Fruit fly (Drosophila melanogaster) whole organism, prepupa: Measurements from ENCODE around the gene form3.

Experiments
- CG10631 ChIP-seq: fragments of 200-800 bp; sonication (Bioruptor generic); optimal IDR thresholded peaks from 2 replicates; lab custom pipeline; 2016; ENCODE audit warnings: missing biosample characterization, missing genetic modification characterization
- CG10669 ChIP-seq: fragments of 200-800 bp; sonication (Bioruptor generic); optimal IDR thresholded peaks from 3 replicates; lab custom pipeline; 2018; ENCODE audit warnings: missing biosample characterization, mild to moderate bottlenecking, missing genetic modification characterization, moderate library complexity
- CG11294 ChIP-seq: fragments of 200-800 bp; sonication (Bioruptor generic); IDR thresholded peaks from 2 replicates; pipeline ENCODE4 v1.3.6; 2022; ENCODE audit warnings: missing biosample characterization, missing genetic modification characterization
- CG11762 ChIP-seq: fragments of 200-800 bp; sonication (Bioruptor generic); optimal IDR thresholded peaks from 3 replicates; lab custom pipeline; 2016; ENCODE audit warnings: missing biosample characterization, missing genetic modification characterization; ENCODE audit not compliant: insufficient read depth
- CG15336 ChIP-seq: fragments of 200-800 bp; sonication (Bioruptor generic); IDR thresholded peaks from 2 replicates; pipeline ENCODE4 v1.3.6; 2022; ENCODE audit warnings: missing biosample characterization, missing genetic modification characterization
- CG1621 ChIP-seq: fragments of 200-800 bp; sonication (Bioruptor generic); optimal IDR thresholded peaks from 3 replicates; lab custom pipeline; 2018; ENCODE audit warnings: missing biosample characterization, mild to moderate bottlenecking, missing genetic modification characterization
- CG16779 ChIP-seq: fragments of 200-800 bp; sonication (Bioruptor generic); optimal IDR thresholded peaks from 3 replicates; lab custom pipeline; 2017; ENCODE audit warnings: missing biosample characterization, mild to moderate bottlenecking, missing genetic modification characterization
- CG3032 ChIP-seq: fragments of 200-800 bp; optimal IDR thresholded peaks from 2 replicates; lab custom pipeline; 2019; ENCODE audit warnings: missing biosample characterization, mild to moderate bottlenecking, missing genetic modification characterization, moderate library complexity
- CG31627 ChIP-seq: fragments of 200-800 bp; sonication (Bioruptor generic); optimal IDR thresholded peaks from 3 replicates; lab custom pipeline; 2016; ENCODE audit warnings: missing biosample characterization, missing genetic modification characterization
- CG32006 ChIP-seq: fragments of 200-800 bp; sonication (Bioruptor generic); optimal IDR thresholded peaks from 3 replicates; lab custom pipeline; 2017; ENCODE audit warnings: missing biosample characterization, mild to moderate bottlenecking, missing genetic modification characterization
- CG3919 ChIP-seq: fragments of 200-800 bp; sonication (Bioruptor generic); optimal IDR thresholded peaks from 3 replicates; lab custom pipeline; 2016; ENCODE audit warnings: missing biosample characterization, missing genetic modification characterization
- CG4318 ChIP-seq: fragments of 200-800 bp; sonication (Bioruptor generic); optimal IDR thresholded peaks from 3 replicates; lab custom pipeline; 2017; ENCODE audit warnings: missing biosample characterization, mild to moderate bottlenecking, missing genetic modification characterization
- CG6163 ChIP-seq: fragments of 200-800 bp; sonication (Bioruptor generic); IDR thresholded peaks from 3 replicates; pipeline ENCODE4 v1.3.6; 2022; ENCODE audit warnings: missing biosample characterization, missing genetic modification characterization
- CG6276 ChIP-seq: fragments of 200-800 bp; sonication (Bioruptor generic); optimal IDR thresholded peaks from 2 replicates; lab custom pipeline; 2017; ENCODE audit warnings: missing biosample characterization, mild to moderate bottlenecking, missing genetic modification characterization
- CG6792 ChIP-seq: fragments of 200-800 bp; sonication (Bioruptor generic); optimal IDR thresholded peaks from 3 replicates; lab custom pipeline; 2016; ENCODE audit warnings: missing biosample characterization, missing genetic modification characterization
- CG6808 ChIP-seq: fragments of 200-800 bp; sonication (Bioruptor generic); optimal IDR thresholded peaks from 3 replicates; lab custom pipeline; 2017; ENCODE audit warnings: missing biosample characterization, missing genetic modification characterization, mild to moderate bottlenecking, moderate library complexity, missing genetic modification reagents
- CG6854 ChIP-seq: fragments of 200-800 bp; sonication (Bioruptor generic); optimal IDR thresholded peaks from 2 replicates; lab custom pipeline; 2017; ENCODE audit warnings: missing biosample characterization, mild to moderate bottlenecking, missing genetic modification characterization
- CG7368 ChIP-seq: fragments of 200-800 bp; sonication (Bioruptor generic); optimal IDR thresholded peaks from 3 replicates; lab custom pipeline; 2016; ENCODE audit warnings: missing biosample characterization, missing genetic modification characterization
- CG8319 ChIP-seq: fragments of 200-800 bp; sonication (Bioruptor generic); optimal IDR thresholded peaks from 3 replicates; lab custom pipeline; 2016; ENCODE audit warnings: missing biosample characterization, missing genetic modification characterization
- CG8632 ChIP-seq: fragments of 200-800 bp; sonication (Bioruptor generic); optimal IDR thresholded peaks from 3 replicates; lab custom pipeline; 2016; ENCODE audit warnings: missing biosample characterization, missing genetic modification characterization
- CG9139 ChIP-seq: fragments of 200-800 bp; sonication (Bioruptor generic); optimal IDR thresholded peaks from 3 replicates; lab custom pipeline; 2017; ENCODE audit warnings: missing biosample characterization, mild to moderate bottlenecking, missing genetic modification characterization
- Eip75B ChIP-seq: fragments of 200-800 bp; sonication (Bioruptor generic); optimal IDR thresholded peaks from 3 replicates; lab custom pipeline; 2016; ENCODE audit warnings: missing biosample characterization, missing genetic modification characterization
- Eip78C ChIP-seq: fragments of 200-800 bp; sonication (Bioruptor generic); peaks from one replicate; lab custom pipeline; 2016; ENCODE audit warnings: missing biosample characterization, missing genetic modification characterization
- Eip93F ChIP-seq: fragments of 200-800 bp; sonication (Bioruptor generic); optimal IDR thresholded peaks from 2 replicates; lab custom pipeline; 2016; ENCODE audit warnings: missing biosample characterization, mild to moderate bottlenecking, missing genetic modification characterization
- Ets21C ChIP-seq: fragments of 200-800 bp; sonication (Bioruptor generic); optimal IDR thresholded peaks from 3 replicates; lab custom pipeline; 2016; ENCODE audit warnings: missing biosample characterization, missing genetic modification characterization
- Ets96B ChIP-seq: fragments of 200-800 bp; optimal IDR thresholded peaks from 2 replicates; lab custom pipeline; 2019; ENCODE audit warnings: missing biosample characterization, mild to moderate bottlenecking, missing genetic modification characterization, moderate library complexity
- Gug ChIP-seq: fragments of 200-800 bp; sonication (Bioruptor generic); IDR thresholded peaks from 2 replicates; pipeline ENCODE4 v1.3.6; 2022; ENCODE audit warnings: missing biosample characterization, missing genetic modification characterization
- Hr4 ChIP-seq: fragments of 200-800 bp; sonication (Bioruptor generic); optimal IDR thresholded peaks from 3 replicates; lab custom pipeline; 2016; ENCODE audit warnings: missing biosample characterization, missing genetic modification characterization
- Lpt ChIP-seq: fragments of 200-800 bp; sonication (Bioruptor generic); optimal IDR thresholded peaks from 3 replicates; lab custom pipeline; 2016; ENCODE audit warnings: missing biosample characterization, missing genetic modification characterization
- Met ChIP-seq: fragments of 200-800 bp; sonication (Bioruptor generic); optimal IDR thresholded peaks from 3 replicates; lab custom pipeline; 2016; ENCODE audit warnings: missing biosample characterization, missing genetic modification characterization
- OdsH ChIP-seq: fragments of 200-800 bp; sonication (Bioruptor generic); optimal IDR thresholded peaks from 3 replicates; lab custom pipeline; 2016; ENCODE audit warnings: missing biosample characterization, missing genetic modification characterization
- Smox ChIP-seq: fragments of 200-800 bp; sonication (Bioruptor generic); optimal IDR thresholded peaks from 3 replicates; lab custom pipeline; 2016; ENCODE audit warnings: missing biosample characterization, missing genetic modification characterization
- Sox102F ChIP-seq: fragments of 200-800 bp; sonication (Bioruptor generic); optimal IDR thresholded peaks from 2 replicates; lab custom pipeline; 2016; ENCODE audit warnings: missing biosample characterization, mild to moderate bottlenecking, missing genetic modification characterization
- achi ChIP-seq: fragments of 200-800 bp; sonication (Bioruptor generic); optimal IDR thresholded peaks from 3 replicates; lab custom pipeline; 2016; ENCODE audit warnings: missing biosample characterization, missing genetic modification characterization
- cyc ChIP-seq: fragments of 200-800 bp; sonication (Bioruptor generic); optimal IDR thresholded peaks from 3 replicates; lab custom pipeline; 2016; ENCODE audit warnings: missing biosample characterization, missing genetic modification characterization
- dac ChIP-seq: fragments of 200-800 bp; sonication (Bioruptor generic); optimal IDR thresholded peaks from 2 replicates; lab custom pipeline; 2017; ENCODE audit warnings: missing biosample characterization, mild to moderate bottlenecking, missing genetic modification characterization
- dsx ChIP-seq: fragments of 200-800 bp; optimal IDR thresholded peaks from 3 replicates; lab custom pipeline; 2019; ENCODE audit warnings: missing biosample characterization, mild to moderate bottlenecking, missing genetic modification characterization, moderate library complexity; ENCODE audit not compliant: poor library complexity, severe bottlenecking
- esn ChIP-seq: fragments of 200-800 bp; sonication (Bioruptor generic); optimal IDR thresholded peaks from 2 replicates; lab custom pipeline; 2016; ENCODE audit warnings: missing biosample characterization, mild to moderate bottlenecking, missing genetic modification characterization, moderate library complexity
- lz ChIP-seq: fragments of 200-800 bp; sonication (Bioruptor generic); optimal IDR thresholded peaks from 3 replicates; lab custom pipeline; 2016; ENCODE audit warnings: missing biosample characterization, missing genetic modification characterization
- net ChIP-seq: fragments of 200-800 bp; sonication (Bioruptor generic); optimal IDR thresholded peaks from 3 replicates; lab custom pipeline; 2016; ENCODE audit warnings: missing biosample characterization, missing genetic modification characterization
- salr ChIP-seq, 2 experiments: fragments of 200-800 bp; sonication (Bioruptor generic); optimal IDR thresholded peaks; 3 replicates each; lab custom pipeline; 2016 to 2018; ENCODE audit warnings: missing biosample characterization in 2 of 2, missing genetic modification characterization in 2 of 2, mild to moderate bottlenecking in 1 of 2
- spab ChIP-seq: fragments of 200-800 bp; sonication (Bioruptor generic); optimal IDR thresholded peaks from 2 replicates; lab custom pipeline; 2017; ENCODE audit warnings: missing biosample characterization, mild to moderate bottlenecking, missing genetic modification characterization, missing genetic modification reagents
- ss ChIP-seq, 2 experiments: fragments of 200-800 bp; sonication (Bioruptor generic); optimal IDR thresholded peaks; 2 replicates in 1 of 2; 3 replicates in 1 of 2; lab custom pipeline; 2017 to 2018; ENCODE audit warnings: mild to moderate bottlenecking in 2 of 2, missing biosample characterization in 2 of 2, missing genetic modification characterization in 2 of 2, moderate library complexity in 1 of 2
- svp ChIP-seq: fragments of 200-800 bp; sonication (Bioruptor generic); peaks from one replicate; lab custom pipeline; 2016; ENCODE audit warnings: missing biosample characterization, missing genetic modification characterization
- topi ChIP-seq: fragments of 200-800 bp; sonication (Bioruptor generic); optimal IDR thresholded peaks from 3 replicates; lab custom pipeline; 2016; ENCODE audit warnings: missing biosample characterization, missing genetic modification characterization
- vri ChIP-seq: fragments of 200-800 bp; sonication (Bioruptor generic); optimal IDR thresholded peaks from 3 replicates; lab custom pipeline; 2016; ENCODE audit warnings: missing biosample characterization, mild to moderate bottlenecking, missing genetic modification characterization

The form3 gene

dm6 chr3L:7153634-7154033 is 59.0 kb downstream of the form3 start (continued):
- TF ChIP-seq CG3032 (tag; lab: Kevin White, UChicago): peak; percentile 73
- peak; percentile 73 for TF ChIP-seq CG8632
- peak; percentile 78 for TF ChIP-seq esn (GFP tag; lab: Kevin White, UChicago)
- peak; percentile 76 for TF ChIP-seq CG4318
- TF ChIP-seq Hr4 (GFP tag; lab: Kevin White, UChicago): peak; percentile 82
- TF ChIP-seq CG6792 (GFP tag; lab: Kevin White, UChicago): peak; percentile 68
- TF ChIP-seq achi (GFP tag; lab: Kevin White, UChicago): peak; percentile 74
- TF ChIP-seq CG3919 (GFP tag; lab: Kevin White, UChicago): peak; percentile 79
- TF ChIP-seq Eip93F (GFP tag; lab: Kevin White, UChicago): no peak
- TF ChIP-seq CG8319 (GFP tag; lab: Kevin White, UChicago): peak; percentile 24
- TF ChIP-seq vri (GFP tag; lab: Kevin White, UChicago): peak; percentile 31
- peak; percentile 94 for TF ChIP-seq Eip78C
- peak; percentile 88 for TF ChIP-seq CG32006
- TF ChIP-seq topi (GFP tag; lab: Kevin White, UChicago): peak; percentile 72
- peak; percentile 72 for TF ChIP-seq CG6808 (GFP tag; lab: Kevin White, UChicago)
- TF ChIP-seq CG15336: peak; percentile 82
- TF ChIP-seq CG6276 (GFP tag; lab: Kevin White, UChicago): peak; percentile 65
- TF ChIP-seq cyc (GFP tag; lab: Kevin White, UChicago): peak; percentile 63
- TF ChIP-seq Lpt (GFP tag; lab: Kevin White, UChicago): peak; percentile 44
- TF ChIP-seq CG16779: peak; percentile 39
- TF ChIP-seq lz (GFP tag; lab: Kevin White, UChicago): peak; percentile 58
- peak; percentile 74 for TF ChIP-seq Met (GFP tag; lab: Kevin White, UChicago)
- peak; percentile 73 for TF ChIP-seq CG10631 (GFP tag; lab: Kevin White, UChicago)
- TF ChIP-seq svp (GFP tag; lab: Kevin White, UChicago): peak; percentile 71
- peak; percentile 80 for TF ChIP-seq CG10669 (GFP tag; lab: Kevin White, UChicago)
- TF ChIP-seq spab (GFP tag; lab: Kevin White, UChicago): peak; percentile 76
- TF ChIP-seq CG6163 (GFP tag; lab: Robert Waterston, UW): peak; percentile 62; the same call in 1 of the 3 replicates
- TF ChIP-seq net (GFP tag; lab: Kevin White, UChicago): peak; percentile 73
- TF ChIP-seq CG11762 (GFP tag; lab: Kevin White, UChicago): peak; percentile 74
- peak; percentile 33 for TF ChIP-seq Ets21C (GFP tag; lab: Kevin White, UChicago)
- peak; percentile 60 for TF ChIP-seq Gug (GFP tag; lab: Robert Waterston, UW)
- peak; percentile 67 for TF ChIP-seq CG31627
- peak; percentile 60 for TF ChIP-seq dac (GFP tag; lab: Kevin White, UChicago)

DNA sequence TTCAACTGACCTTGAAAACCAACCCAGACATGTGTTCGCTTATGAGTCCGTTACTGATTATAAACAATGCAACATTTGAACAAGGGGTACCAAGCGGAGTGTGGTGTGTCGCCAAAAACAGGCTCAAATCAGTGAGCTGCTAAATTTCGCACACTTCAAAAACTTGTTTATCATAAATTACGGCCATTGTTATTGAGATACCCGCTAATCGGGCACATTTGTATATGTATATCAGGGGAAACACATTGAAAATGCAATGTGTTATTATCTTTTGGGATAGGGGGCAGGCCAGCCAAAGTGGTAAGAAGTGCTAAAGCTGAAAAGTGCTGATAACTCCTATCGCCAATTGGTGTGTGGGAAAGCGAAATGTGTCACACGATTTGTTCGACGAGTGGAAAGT is 59.6 kb downstream of the form3 start:
- TF ChIP-seq CG15336 (no peak), vri (GFP tag; lab: Kevin White, UChicago) (peak; percentile 41), CG7368 (GFP tag; lab: Kevin White, UChicago) (no peak)

DNA sequence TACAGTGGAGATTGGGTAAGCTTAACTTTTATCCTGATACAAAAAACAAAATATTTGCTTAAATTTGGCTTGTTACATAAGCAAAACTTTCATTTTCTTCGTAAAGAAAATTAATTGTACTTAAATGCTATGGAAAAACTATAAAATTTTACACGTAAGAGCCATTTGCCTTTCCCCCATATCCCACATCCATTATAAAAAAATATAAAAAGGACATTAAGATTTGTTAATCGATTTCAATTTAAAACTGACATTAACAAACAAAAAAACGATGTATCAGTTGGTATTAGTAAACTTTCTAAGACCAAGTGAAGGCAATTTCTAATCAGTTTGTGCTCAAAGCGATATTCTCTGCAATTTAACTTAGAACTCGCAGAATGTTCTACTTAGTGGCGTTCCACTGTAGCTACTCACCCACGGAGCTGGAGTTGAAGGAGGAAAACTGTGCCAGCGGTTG is 60.9 kb downstream of the form3 start:
- TF ChIP-seq CG1621: no peak
- peak; percentile 89 for TF ChIP-seq CG32006
- no peak for TF ChIP-seq CG9139
- TF ChIP-seq CG6854: no peak
- TF ChIP-seq CG11294: no peak
- no peak for TF ChIP-seq Eip93F (GFP tag; lab: Kevin White, UChicago)
- TF ChIP-seq topi (GFP tag; lab: Kevin White, UChicago): peak; percentile 70
- TF ChIP-seq CG6163 (GFP tag; lab: Robert Waterston, UW): 0 out of 3 replicates have a peak, but pooled peaks have one; percentile 20
- peak; percentile 74 for TF ChIP-seq Met (GFP tag; lab: Kevin White, UChicago)
- TF ChIP-seq Sox102F: peak; percentile 75
- peak; percentile 64 for TF ChIP-seq Lpt (GFP tag; lab: Kevin White, UChicago)
- TF ChIP-seq achi (GFP tag; lab: Kevin White, UChicago): peak; percentile 68
- TF ChIP-seq esn (GFP tag; lab: Kevin White, UChicago): peak; percentile 80
- peak; percentile 18 for TF ChIP-seq CG8319 (GFP tag; lab: Kevin White, UChicago)
- TF ChIP-seq Ets96B (tag; lab: Kevin White, UChicago): peak; percentile 46
- TF ChIP-seq OdsH (GFP tag; lab: Kevin White, UChicago): peak; percentile 74
- peak; percentile 61 for TF ChIP-seq dac (GFP tag; lab: Kevin White, UChicago)
- peak; percentile 55 for TF ChIP-seq CG10669 (GFP tag; lab: Kevin White, UChicago)
- peak; percentile 74 for TF ChIP-seq Smox (GFP tag; lab: Kevin White, UChicago)
- peak; percentile 29 for TF ChIP-seq dsx
- TF ChIP-seq CG3919 (GFP tag; lab: Kevin White, UChicago): peak; percentile 57
- peak; percentile 60 for TF ChIP-seq CG3032 (tag; lab: Kevin White, UChicago)
- TF ChIP-seq Eip78C: peak; percentile 94
- peak; percentile 48 to 54 for TF ChIP-seq ss (GFP tag; optimal IDR thresholded peaks at IDR 0.05; lab: Kevin White, UChicago)
- TF ChIP-seq salr (GFP tag; optimal IDR thresholded peaks at IDR 0.05; lab: Kevin White, UChicago): peak in 1 of 2 experiments; percentile 85
- TF ChIP-seq Eip75B: peak; percentile 74
